Worm (Caenorhabditis elegans): ENCODE data around the gene F21C10.9.
A peak's percentile ranks its signal among the peaks of the same experiment; 100 is the strongest.

The F21C10.9 gene

DNA sequence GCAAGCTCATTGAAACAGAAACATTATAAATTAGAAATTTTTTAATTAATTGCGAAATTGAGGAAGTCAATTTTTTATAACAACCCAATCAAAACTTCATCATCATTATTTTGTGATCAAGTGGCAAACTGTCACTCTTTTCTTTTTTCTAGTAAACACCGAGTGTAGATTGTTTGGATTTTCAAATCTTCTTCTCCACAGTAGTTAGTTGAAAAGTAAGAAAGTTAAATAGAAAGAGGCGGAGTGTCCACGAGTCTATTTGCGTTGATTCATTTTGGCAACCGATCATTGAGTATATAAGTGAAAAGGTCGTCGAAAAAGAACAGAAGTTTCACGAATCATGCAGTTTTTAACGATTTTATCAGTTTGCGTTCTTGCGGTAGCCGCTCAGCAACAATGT is 10.8 kb upstream of the F21C10.9 start, which contains the start of gene pqn-31:
Gene pqn-31 (plus strand): TSS at position 301 of the 400 bp plus-strand sequence.
- TF ChIP-seq cog-1 (tag; optimal IDR thresholded peaks at IDR 0.05) (no peak), klf-2 (GFP tag; conservative IDR thresholded peaks at IDR 0.05) (no peak), ztf-23 (GFP tag; IDR thresholded peaks at IDR 0.05) (no peak)

DNA sequence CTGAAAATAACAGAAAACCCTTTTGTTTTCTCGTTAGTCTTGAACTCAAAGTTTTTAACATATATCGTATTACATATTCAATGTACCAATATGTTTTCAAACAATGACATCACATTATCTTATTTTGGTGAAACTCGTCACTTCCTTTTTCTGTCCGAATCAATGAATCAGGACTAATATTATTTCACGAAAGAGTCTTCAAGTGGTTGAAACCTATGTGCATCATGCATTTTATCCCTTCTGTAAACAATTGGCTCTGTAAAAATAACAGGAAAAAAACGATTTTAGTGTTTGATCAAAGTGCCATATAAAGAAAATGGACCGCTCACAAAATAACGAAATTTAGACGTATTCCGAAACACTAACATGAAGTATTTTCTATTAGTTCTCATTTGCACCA is 9.7 kb upstream of the F21C10.9 start, which contains the start of gene F21C10.18:
Gene F21C10.18 (plus strand): TSS at position 301 of the 400 bp plus-strand sequence.
- TF ChIP-seq flt-1 (GFP tag; IDR thresholded peaks at IDR 0.05) (no peak), T22C8.4 (GFP tag; IDR thresholded peaks at IDR 0.05) (no peak), ztf-23 (GFP tag; IDR thresholded peaks at IDR 0.05) (no peak), cog-1 (tag; optimal IDR thresholded peaks at IDR 0.05) (no peak), med-1 (GFP tag; optimal IDR thresholded peaks at IDR 0.05; ENCODE audit: insufficient read depth) (no peak)

DNA sequence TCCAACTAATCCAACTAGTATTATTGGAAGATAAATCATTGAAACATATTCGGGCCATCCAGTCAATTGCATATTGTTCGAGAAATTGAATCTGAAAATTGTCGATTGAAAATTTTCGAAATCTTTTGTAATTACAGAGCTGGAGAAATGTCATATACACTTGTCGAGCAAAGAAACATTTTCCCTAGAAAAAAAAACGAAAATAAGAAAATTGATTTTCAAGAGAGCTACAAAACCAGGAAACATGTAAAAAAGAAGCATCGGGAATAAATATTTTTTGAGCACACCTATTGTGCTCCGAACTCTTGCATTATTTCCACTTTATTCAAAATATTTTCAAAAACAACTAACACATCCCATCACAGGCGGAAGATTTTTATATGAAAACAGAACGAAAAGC is 2.6 kb upstream of the F21C10.9 start, which contains the start of gene frpr-6:
Gene frpr-6 (minus strand): TSS at position 101 of the 400 bp plus-strand sequence.
- TF ChIP-seq ztf-29 (GFP tag; IDR thresholded peaks at IDR 0.05), result no peak
- TF ChIP-seq med-1 (GFP tag; optimal IDR thresholded peaks at IDR 0.05; ENCODE audit: insufficient read depth), result no peak
- TF ChIP-seq T22C8.4 (GFP tag; IDR thresholded peaks at IDR 0.05), result no peak
- no peak for TF ChIP-seq klf-2 (GFP tag; conservative IDR thresholded peaks at IDR 0.05)
- no peak for TF ChIP-seq cog-1 (tag; optimal IDR thresholded peaks at IDR 0.05)
- TF ChIP-seq tab-1 (GFP tag; IDR thresholded peaks at IDR 0.05), result no peak
- TF ChIP-seq ztf-23 (GFP tag; IDR thresholded peaks at IDR 0.05), result no peak
- TF ChIP-seq ref-1 (GFP tag; conservative IDR thresholded peaks at IDR 0.05), result no peak
- no peak for TF ChIP-seq flt-1 (GFP tag; IDR thresholded peaks at IDR 0.05)

DNA sequence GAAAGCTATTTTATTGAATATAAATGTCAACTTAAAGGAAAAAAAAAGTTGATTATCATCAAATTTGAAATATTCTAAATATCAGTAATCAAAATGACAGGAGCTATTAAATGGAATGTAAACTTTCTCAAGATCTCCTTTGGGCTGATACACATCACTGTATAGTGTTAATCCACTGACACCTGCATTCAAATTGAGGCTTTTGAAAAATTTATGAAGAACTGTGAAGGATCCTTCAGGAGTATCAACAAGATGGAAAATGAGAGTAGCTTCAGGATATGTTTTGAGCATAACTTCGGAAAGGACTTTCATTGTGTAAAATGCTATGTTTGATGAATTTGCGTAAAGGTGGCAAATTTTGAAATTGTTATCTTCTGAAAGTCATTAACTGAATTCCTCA is 1.3 kb downstream of the F21C10.9 start:
- TF ChIP-seq ztf-23 (GFP tag; IDR thresholded peaks at IDR 0.05) (no peak), flt-1 (GFP tag; IDR thresholded peaks at IDR 0.05) (no peak), med-1 (GFP tag; optimal IDR thresholded peaks at IDR 0.05; ENCODE audit: insufficient read depth) (no peak), ztf-29 (GFP tag; IDR thresholded peaks at IDR 0.05) (no peak), ref-1 (GFP tag; conservative IDR thresholded peaks at IDR 0.05) (no peak), klf-2 (GFP tag; conservative IDR thresholded peaks at IDR 0.05) (no peak), T22C8.4 (GFP tag; IDR thresholded peaks at IDR 0.05) (no peak)

DNA sequence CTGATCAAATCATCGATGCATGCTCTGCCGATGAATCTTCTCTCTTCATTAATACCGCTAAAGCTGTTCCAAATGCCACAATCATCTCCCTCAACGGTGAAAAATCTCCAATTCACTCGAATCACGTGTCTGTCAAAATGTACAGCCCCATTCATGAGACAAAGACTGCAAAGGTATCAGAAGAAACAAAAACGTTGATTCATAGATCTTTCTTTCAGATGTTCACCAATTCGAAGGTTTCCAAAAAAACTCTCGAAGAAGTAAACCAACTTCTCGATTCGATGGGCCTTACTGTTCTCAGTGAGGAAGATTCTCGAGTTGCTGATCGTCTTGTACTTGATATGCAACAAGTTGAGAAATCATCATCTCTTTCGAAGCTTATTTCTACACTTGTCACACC is 1.8 kb downstream of the F21C10.9 start:
- no peak for TF ChIP-seq ref-1 (GFP tag; conservative IDR thresholded peaks at IDR 0.05)

DNA sequence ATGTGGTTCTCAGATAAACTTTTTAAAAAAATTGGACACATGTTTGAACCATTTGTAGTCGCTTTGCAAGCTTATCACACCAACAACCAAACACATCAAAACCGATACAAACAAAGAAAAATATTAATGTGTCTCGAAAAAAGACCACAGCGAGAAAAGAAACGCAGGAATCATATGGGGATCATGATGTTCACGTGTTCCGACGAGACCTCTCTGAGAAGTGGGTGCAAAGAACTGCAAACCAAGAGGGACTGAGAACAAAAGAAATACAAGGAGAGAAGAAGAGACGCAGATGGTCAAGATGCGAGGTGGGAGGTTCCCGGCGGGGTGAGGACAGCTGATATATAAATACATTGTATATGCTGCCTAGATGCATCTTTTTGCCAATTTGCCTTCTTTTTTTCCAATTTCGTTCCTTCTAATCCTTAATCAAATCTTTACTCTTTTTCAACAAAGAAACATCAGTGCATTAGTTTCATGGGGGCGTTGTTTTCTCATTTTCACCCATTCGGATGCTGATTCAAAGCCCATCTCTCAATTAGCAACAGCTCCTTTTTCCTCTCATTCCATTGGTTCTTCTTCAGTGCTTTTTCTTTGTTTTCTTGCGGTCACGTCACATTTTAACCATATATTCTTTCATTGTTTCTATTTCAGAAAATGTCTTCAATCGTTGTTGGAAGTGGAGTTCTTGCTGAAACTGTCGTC is 2.7 kb downstream of the F21C10.9 start, which contains the start of gene F21C10.10:
Gene F21C10.10 (plus strand): TSS at position 655 of the 705 bp plus-strand sequence.
- TF ChIP-seq ref-1 (GFP tag; conservative IDR thresholded peaks at IDR 0.05) (no peak), flt-1 (GFP tag; IDR thresholded peaks at IDR 0.05) (0 out of 2 replicates have a peak, but pooled peaks have one; percentile 8), ztf-23 (GFP tag; IDR thresholded peaks at IDR 0.05) (no peak), cog-1 (tag; optimal IDR thresholded peaks at IDR 0.05) (peak; percentile 68), tab-1 (GFP tag; IDR thresholded peaks at IDR 0.05) (no peak), ztf-29 (GFP tag; IDR thresholded peaks at IDR 0.05) (no peak), med-1 (GFP tag; optimal IDR thresholded peaks at IDR 0.05; ENCODE audit: insufficient read depth) (no peak)

DNA sequence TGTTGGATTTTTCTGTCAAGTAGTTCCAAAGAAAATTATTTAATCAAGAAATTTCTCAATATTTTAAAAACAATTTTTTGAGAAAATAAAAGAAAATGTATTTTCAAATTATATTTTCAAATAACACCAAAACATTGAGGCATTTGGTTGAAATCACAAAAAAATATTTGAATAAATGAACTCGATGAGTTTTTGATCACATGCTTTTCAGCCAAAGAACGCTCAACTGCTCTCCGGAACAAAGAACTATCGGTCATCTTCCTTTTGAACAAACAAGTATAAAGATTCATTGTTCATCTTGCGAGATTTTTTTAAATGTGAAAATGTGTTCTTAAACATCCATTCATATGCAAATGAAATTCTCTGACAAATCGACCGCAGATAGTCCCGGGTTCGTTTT is 3.5 kb downstream of the F21C10.9 start:
- no peak for TF ChIP-seq tab-1 (GFP tag; IDR thresholded peaks at IDR 0.05)
- no peak for TF ChIP-seq flt-1 (GFP tag; IDR thresholded peaks at IDR 0.05)
- TF ChIP-seq ztf-23 (GFP tag; IDR thresholded peaks at IDR 0.05), result no peak
- TF ChIP-seq ref-1 (GFP tag; conservative IDR thresholded peaks at IDR 0.05), result no peak
- TF ChIP-seq klf-2 (GFP tag; conservative IDR thresholded peaks at IDR 0.05), result no peak
- TF ChIP-seq ztf-29 (GFP tag; IDR thresholded peaks at IDR 0.05), result no peak
- TF ChIP-seq med-1 (GFP tag; optimal IDR thresholded peaks at IDR 0.05; ENCODE audit: insufficient read depth), result no peak
- no peak for TF ChIP-seq cog-1 (tag; optimal IDR thresholded peaks at IDR 0.05)
- TF ChIP-seq T22C8.4 (GFP tag; IDR thresholded peaks at IDR 0.05), result no peak

DNA sequence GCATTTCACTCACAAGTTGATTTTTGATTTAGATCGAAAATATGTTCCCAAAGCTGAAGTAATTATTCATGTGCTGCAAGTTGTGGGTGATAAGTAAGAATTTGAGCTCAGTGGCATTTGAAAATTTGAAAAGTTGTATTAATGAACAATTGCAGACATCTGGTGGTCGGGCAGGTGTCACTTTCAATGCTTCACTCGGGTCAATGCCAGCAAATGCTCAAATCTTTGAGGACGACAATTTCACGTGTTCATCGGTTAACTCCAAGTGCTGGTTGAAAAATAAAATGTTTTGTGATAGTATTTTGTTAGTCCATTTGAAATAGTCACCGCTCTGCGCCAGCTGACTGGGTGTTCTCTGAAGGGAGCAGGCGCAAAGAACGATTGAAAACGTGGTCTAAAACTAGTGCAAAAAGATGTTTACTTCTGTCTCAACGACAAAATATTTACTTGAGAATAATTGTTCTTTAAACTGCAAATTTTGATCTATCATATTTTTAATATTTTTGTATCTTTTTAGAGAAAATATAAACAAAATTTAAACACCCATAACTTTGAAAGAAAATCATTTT is 4.4 kb downstream of the F21C10.9 start:
- TF ChIP-seq flt-1 (GFP tag; IDR thresholded peaks at IDR 0.05) (no peak), klf-2 (GFP tag; conservative IDR thresholded peaks at IDR 0.05) (no peak), ztf-23 (GFP tag; IDR thresholded peaks at IDR 0.05) (no peak), tab-1 (GFP tag; IDR thresholded peaks at IDR 0.05) (no peak), ref-1 (GFP tag; conservative IDR thresholded peaks at IDR 0.05) (no peak), ztf-29 (GFP tag; IDR thresholded peaks at IDR 0.05) (no peak), med-1 (GFP tag; optimal IDR thresholded peaks at IDR 0.05; ENCODE audit: insufficient read depth) (no peak), cog-1 (tag; optimal IDR thresholded peaks at IDR 0.05) (no peak)

DNA sequence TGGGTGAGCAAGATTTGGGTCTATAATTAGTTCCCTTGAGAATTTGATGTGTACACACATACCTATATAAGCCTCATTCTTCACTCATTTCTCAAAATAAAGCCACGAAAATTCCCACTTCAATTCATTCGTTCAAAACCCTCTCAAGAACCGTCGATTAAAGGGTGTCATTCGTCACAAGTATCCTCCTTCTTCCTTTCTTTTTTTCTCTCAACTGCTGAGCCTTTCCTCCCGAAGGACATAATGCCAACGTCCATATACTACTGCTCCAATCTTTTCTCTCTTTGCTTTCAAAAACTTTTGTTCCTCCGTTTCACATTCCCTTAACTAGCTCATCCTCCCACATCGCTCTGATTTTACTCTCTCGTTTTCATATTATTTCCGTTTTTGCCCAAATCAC is 6.3 kb downstream of the F21C10.9 start, which contains the start of gene T27E4.1:
Gene T27E4.1 (plus strand): TSS at position 137 of the 400 bp plus-strand sequence.
- TF ChIP-seq ztf-29 (GFP tag; IDR thresholded peaks at IDR 0.05) (no peak), T22C8.4 (GFP tag; IDR thresholded peaks at IDR 0.05) (no peak), med-1 (GFP tag; optimal IDR thresholded peaks at IDR 0.05; ENCODE audit: insufficient read depth) (no peak), ztf-23 (GFP tag; IDR thresholded peaks at IDR 0.05) (no peak)

Data from whole organism, midembryonic.